Worm (Caenorhabditis elegans) whole organism, L4/young adult: ENCODE measurements around the gene aptf-2.

Experiments
- W03F9.2 ChIP-seq: fragments of 150-350 bp; optimal IDR thresholded peaks from 2 replicates; lab custom pipeline; 2014; ENCODE audit warnings: missing biosample characterization, missing genetic modification characterization
- dao-5 ChIP-seq: sonication (generic microtip); optimal IDR thresholded peaks from 2 replicates; lab custom pipeline; 2016; ENCODE audit warnings: missing genotype, missing genetic modification characterization, moderate library complexity, missing compliant biosample characterization

ce11 chrIV:13408018-13408417 lies 7.8 kb downstream of the aptf-2 start, which contains the start of gene Y62E10A.19:
- TF ChIP-seq W03F9.2 (no peak), dao-5 (tag; lab: Kevin White, UChicago) (no peak)
